Worm (Caenorhabditis elegans): ENCODE data around the gene T11G6.5.

ce11 chrIV:10880264-10880663 lies 37.7 kb upstream of the T11G6.5 start, which contains the start of gene fipr-15:
- TF ChIP-seq aly-2 (tag; optimal IDR thresholded peaks at IDR 0.05) = no peak
- no peak for TF ChIP-seq nhr-77 (tag; optimal IDR thresholded peaks at IDR 0.05)
- no peak for TF ChIP-seq snpc-4 (tag; optimal IDR thresholded peaks at IDR 0.05)
- no peak for TF ChIP-seq lin-39 (tag; optimal IDR thresholded peaks at IDR 0.05)
- TF ChIP-seq lsy-2 (tag; optimal IDR thresholded peaks at IDR 0.05) = no peak
- TF ChIP-seq blmp-1 (tag; optimal IDR thresholded peaks at IDR 0.05; ENCODE audit: insufficient read depth) = no peak
- no peak for TF ChIP-seq ama-1 (optimal IDR thresholded peaks at IDR 0.05)
- no peak for TF ChIP-seq egl-27 (tag; optimal IDR thresholded peaks at IDR 0.05)
- no peak for TF ChIP-seq gmeb-1 (tag; optimal IDR thresholded peaks at IDR 0.05)
- TF ChIP-seq ztf-11 (tag; optimal IDR thresholded peaks at IDR 0.05) = no peak
- TF ChIP-seq nhr-25 (tag; optimal IDR thresholded peaks at IDR 0.05) = no peak
- no peak for TF ChIP-seq lin-13 (GFP tag; optimal IDR thresholded peaks at IDR 0.05)
- TF ChIP-seq mdl-1 (tag; optimal IDR thresholded peaks at IDR 0.05) = no peak
- TF ChIP-seq nhr-11 (tag; optimal IDR thresholded peaks at IDR 0.05) = no peak

All from whole organism, L2 larva.